Worm (Caenorhabditis elegans) whole organism, mixed stage, embryonic: ENCODE data around the gene srw-138.

Source experiments
- M03D4.4 ChIP-seq: sonication (generic microtip); optimal IDR thresholded peaks from 2 replicates; lab custom pipeline; 2017; ENCODE audit warnings: mild to moderate bottlenecking, missing genetic modification characterization, missing compliant biosample characterization
- bed-3 ChIP-seq: fragments of 200-800 bp; sonication (Bioruptor generic); optimal IDR thresholded peaks from 3 replicates; lab custom pipeline; 2018; ENCODE audit warnings: mild to moderate bottlenecking, missing genetic modification characterization, moderate library complexity, missing compliant biosample characterization
- blmp-1 ChIP-seq: fragments of 150-350 bp; optimal IDR thresholded peaks from 2 replicates; lab custom pipeline; 2014; ENCODE audit warnings: missing biosample characterization, missing genetic modification characterization
- ceh-39 ChIP-seq: fragments of 150-350 bp; optimal IDR thresholded peaks from 2 replicates; lab custom pipeline; 2014; ENCODE audit warnings: missing biosample characterization, missing genetic modification characterization
- ceh-43 ChIP-seq: fragments of 200-800 bp; sonication (Bioruptor generic); optimal IDR thresholded peaks from 2 replicates; lab custom pipeline; 2018; ENCODE audit warnings: mild to moderate bottlenecking, missing genetic modification characterization, moderate library complexity, missing compliant biosample characterization
- ceh-83 ChIP-seq: fragments of 200-800 bp; sonication (Bioruptor generic); optimal IDR thresholded peaks from 2 replicates; lab custom pipeline; 2018; ENCODE audit warnings: mild to moderate bottlenecking, missing genetic modification characterization, missing compliant biosample characterization
- ces-1 ChIP-seq: fragments of 150-350 bp; optimal IDR thresholded peaks from 2 replicates; lab custom pipeline; 2014; ENCODE audit warnings: missing biosample characterization, missing genetic modification reagents, missing genetic modification characterization
- drap-1 ChIP-seq: fragments of 200-800 bp; sonication (Bioruptor generic); optimal IDR thresholded peaks from 3 replicates; lab custom pipeline; 2018; ENCODE audit warnings: mild to moderate bottlenecking, missing genetic modification characterization, missing compliant biosample characterization
- elt-1 ChIP-seq: sonication (generic microtip); optimal IDR thresholded peaks from 2 replicates; lab custom pipeline; 2017; ENCODE audit warnings: missing genetic modification characterization, mild to moderate bottlenecking, missing compliant biosample characterization, antibody characterized with exemption, moderate library complexity, borderline replicate concordance; ENCODE audit not compliant: insufficient read depth
- elt-3 ChIP-seq: fragments of 150-350 bp; optimal IDR thresholded peaks from 2 replicates; lab custom pipeline; 2014; ENCODE audit warnings: missing biosample characterization, missing genetic modification characterization
- flh-1 ChIP-seq: fragments of 200-800 bp; sonication (Bioruptor generic); optimal IDR thresholded peaks from 2 replicates; lab custom pipeline; 2018; ENCODE audit warnings: mild to moderate bottlenecking, missing genetic modification characterization, moderate library complexity, missing compliant biosample characterization
- ham-2 ChIP-seq: fragments of 200-800 bp; sonication (Bioruptor generic); optimal IDR thresholded peaks from 2 replicates; lab custom pipeline; 2018; ENCODE audit warnings: mild to moderate bottlenecking, missing genetic modification characterization, missing compliant biosample characterization
- lin-13 ChIP-seq: fragments of 150-350 bp; optimal IDR thresholded peaks from 2 replicates; lab custom pipeline; 2014; ENCODE audit warnings: missing biosample characterization, missing genetic modification characterization
- lin-32 ChIP-seq: fragments of 200-800 bp; sonication (Bioruptor generic); optimal IDR thresholded peaks from 2 replicates; lab custom pipeline; 2018; ENCODE audit warnings: mild to moderate bottlenecking, missing genetic modification characterization, missing compliant biosample characterization
- lsy-2 ChIP-seq: fragments of 150-350 bp; optimal IDR thresholded peaks from 2 replicates; lab custom pipeline; 2014; ENCODE audit warnings: missing biosample characterization, missing genetic modification characterization
- mab-5 ChIP-seq: fragments of 150-350 bp; optimal IDR thresholded peaks from 2 replicates; lab custom pipeline; 2014; ENCODE audit warnings: missing biosample characterization, missing genetic modification characterization
- mep-1 ChIP-seq: fragments of 150-350 bp; optimal IDR thresholded peaks from 2 replicates; lab custom pipeline; 2017; ENCODE audit warnings: missing biosample characterization, missing genetic modification reagents, missing genetic modification characterization, inconsistent platforms
- mls-2 ChIP-seq: sonication (generic microtip); optimal IDR thresholded peaks from 2 replicates; lab custom pipeline; 2016; ENCODE audit warnings: mild to moderate bottlenecking, missing genetic modification characterization, moderate library complexity, missing compliant biosample characterization
- nhr-12 ChIP-seq: fragments of 150-350 bp; optimal IDR thresholded peaks from 2 replicates; lab custom pipeline; 2014; ENCODE audit warnings: missing biosample characterization, missing genetic modification characterization
- nhr-2 ChIP-seq: fragments of 150-350 bp; optimal IDR thresholded peaks from 2 replicates; lab custom pipeline; 2014; ENCODE audit warnings: missing biosample characterization, missing genetic modification characterization
- nhr-237 ChIP-seq: fragments of 150-350 bp; optimal IDR thresholded peaks from 2 replicates; lab custom pipeline; 2014; ENCODE audit warnings: missing biosample characterization, missing genetic modification characterization
- nhr-28 ChIP-seq: fragments of 150-350 bp; optimal IDR thresholded peaks from 2 replicates; lab custom pipeline; 2014; ENCODE audit warnings: missing biosample characterization, missing genetic modification characterization
- nhr-76 ChIP-seq: sonication (generic microtip); optimal IDR thresholded peaks from 2 replicates; lab custom pipeline; 2017; ENCODE audit warnings: missing biosample characterization, missing genetic modification characterization
- pha-4 ChIP-seq: fragments of 150-350 bp; optimal IDR thresholded peaks from 2 replicates; lab custom pipeline; 2018; ENCODE audit warnings: missing biosample characterization, missing genetic modification reagents, missing genetic modification characterization
- sem-2 ChIP-seq: fragments of 200-800 bp; sonication (Bioruptor generic); optimal IDR thresholded peaks from 2 replicates; lab custom pipeline; 2018; ENCODE audit warnings: mild to moderate bottlenecking, missing genetic modification characterization, missing compliant biosample characterization
- snpc-4 ChIP-seq: fragments of 150-350 bp; optimal IDR thresholded peaks from 2 replicates; lab custom pipeline; 2014; ENCODE audit warnings: missing biosample characterization, missing genetic modification characterization
- sptf-1 ChIP-seq: sonication (generic microtip); optimal IDR thresholded peaks from 2 replicates; lab custom pipeline; 2017; ENCODE audit warnings: mild to moderate bottlenecking, missing genetic modification characterization, moderate library complexity, missing compliant biosample characterization
- tbx-8 ChIP-seq: fragments of 200-800 bp; sonication (Bioruptor generic); optimal IDR thresholded peaks from 2 replicates; lab custom pipeline; 2018; ENCODE audit warnings: mild to moderate bottlenecking, missing genetic modification characterization, moderate library complexity, missing compliant biosample characterization
- unc-120 ChIP-seq: sonication (generic microtip); optimal IDR thresholded peaks from 2 replicates; lab custom pipeline; 2017; ENCODE audit warnings: missing genetic modification characterization, missing compliant biosample characterization; ENCODE audit not compliant: poor library complexity, severe bottlenecking
- unc-39 ChIP-seq: fragments of 150-350 bp; optimal IDR thresholded peaks from 2 replicates; lab custom pipeline; 2014; ENCODE audit warnings: missing biosample characterization, missing genetic modification characterization
- unc-62 ChIP-seq: fragments of 150-350 bp; optimal IDR thresholded peaks from 2 replicates; lab custom pipeline; 2014; ENCODE audit warnings: missing biosample characterization, missing genetic modification reagents, missing genetic modification characterization
- zip-8 ChIP-seq: fragments of 150-350 bp; optimal IDR thresholded peaks from 2 replicates; lab custom pipeline; 2014; ENCODE audit warnings: missing biosample characterization, missing genetic modification characterization
- ztf-11 ChIP-seq: fragments of 150-350 bp; optimal IDR thresholded peaks from 2 replicates; lab custom pipeline; 2014; ENCODE audit warnings: missing biosample characterization, missing genetic modification characterization

srw-138 gene

ce11 chrV:2927553-2927952, 35.3 kb downstream of the srw-138 start, which contains the start of gene C31B8.12:
C31B8.12 (minus strand) TSS chrV:2927653.
- TF ChIP-seq lsy-2 (no peak), unc-39 (tag; lab: Kevin White, UChicago) (no peak), ceh-39 (no peak), zip-8 (no peak), ham-2 (GFP tag; lab: Kevin White, UChicago) (no peak), tbx-8 (no peak), pha-4 (tag; lab: Kevin White, UChicago) (no peak), nhr-237 (tag; lab: Kevin White, UChicago) (no peak), snpc-4 (tag; lab: Kevin White, UChicago) (no peak), elt-3 (no peak), unc-120 (tag; lab: Kevin White, UChicago) (no peak), bed-3 (GFP tag; lab: Kevin White, UChicago) (no peak), mls-2 (tag; lab: Kevin White, UChicago) (no peak), flh-1 (GFP tag; lab: Kevin White, UChicago) (no peak), nhr-76 (tag; lab: Kevin White, UChicago) (no peak), unc-62 (GFP tag; lab: Kevin White, UChicago) (no peak), mep-1 (no peak), elt-1 (tag; lab: Kevin White, UChicago) (no peak), nhr-28 (tag; lab: Kevin White, UChicago) (no peak), ceh-43 (GFP tag; lab: Kevin White, UChicago) (no peak)

ce11 chrV:2922594-2922993, 40.3 kb downstream of the srw-138 start, which contains the start of gene srh-38:
srh-38 (minus strand) TSS chrV:2922694.
- no peak for TF ChIP-seq M03D4.4 (tag; lab: Kevin White, UChicago)
- TF ChIP-seq snpc-4 (tag; lab: Kevin White, UChicago): no peak
- no peak for TF ChIP-seq lin-32 (GFP tag; lab: Kevin White, UChicago)
- no peak for TF ChIP-seq tbx-8
- TF ChIP-seq nhr-76 (tag; lab: Kevin White, UChicago): no peak
- no peak for TF ChIP-seq lin-13
- no peak for TF ChIP-seq lsy-2
- no peak for TF ChIP-seq pha-4 (tag; lab: Kevin White, UChicago)

ce11 chrV:2920125-2920524, 42.7 kb downstream of the srw-138 start:
- TF ChIP-seq mep-1 (no peak), mls-2 (tag; lab: Kevin White, UChicago) (no peak), nhr-12 (tag; lab: Kevin White, UChicago) (no peak), blmp-1 (tag; lab: Kevin White, UChicago) (no peak)

- TF ChIP-seq blmp-1 (tag; lab: Kevin White, UChicago) (no peak), lin-32 (GFP tag; lab: Kevin White, UChicago) (no peak), M03D4.4 (tag; lab: Kevin White, UChicago) (no peak), sptf-1 (tag; lab: Kevin White, UChicago) (no peak), ceh-39 (no peak), ham-2 (GFP tag; lab: Kevin White, UChicago) (no peak), elt-3 (no peak), nhr-12 (tag; lab: Kevin White, UChicago) (no peak), unc-120 (tag; lab: Kevin White, UChicago) (no peak), nhr-76 (tag; lab: Kevin White, UChicago) (no peak), ztf-11 (tag; lab: Kevin White, UChicago) (no peak), lsy-2 (no peak), lin-13 (no peak), nhr-28 (tag; lab: Kevin White, UChicago) (no peak), ceh-83 (GFP tag; lab: Kevin White, UChicago) (no peak), unc-62 (GFP tag; lab: Kevin White, UChicago) (no peak)
Measured at ce11 chrV:2913948-2914347, 48.9 kb downstream of the srw-138 start, which contains the start of gene srh-146. srh-146 (plus strand) TSS chrV:2914248.

- TF ChIP-seq nhr-76 (tag; lab: Kevin White, UChicago) (no peak), nhr-12 (tag; lab: Kevin White, UChicago) (no peak), unc-39 (tag; lab: Kevin White, UChicago) (no peak), zip-8 (no peak), ceh-43 (GFP tag; lab: Kevin White, UChicago) (no peak), pha-4 (tag; lab: Kevin White, UChicago) (no peak), ceh-39 (no peak), bed-3 (GFP tag; lab: Kevin White, UChicago) (no peak), mab-5 (no peak), flh-1 (GFP tag; lab: Kevin White, UChicago) (no peak), drap-1 (GFP tag; lab: Kevin White, UChicago) (no peak), unc-62 (GFP tag; lab: Kevin White, UChicago) (no peak), ces-1 (GFP tag; lab: Kevin White, UChicago) (no peak), sem-2 (GFP tag; lab: Kevin White, UChicago) (no peak), nhr-237 (tag; lab: Kevin White, UChicago) (no peak), lin-13 (no peak), nhr-2 (tag; lab: Kevin White, UChicago) (no peak), elt-1 (tag; lab: Kevin White, UChicago) (no peak), mep-1 (no peak)
Measured at ce11 chrV:2912901-2913300, 50.0 kb downstream of the srw-138 start, which contains the start of gene C31B8.9. C31B8.9 (minus strand) TSS chrV:2913001.
